Worm (Caenorhabditis elegans) whole organism, L4/young adult: ENCODE data around the gene tceb-3.

Experiments
- W03F9.2 ChIP-seq: fragments of 150-350 bp; optimal IDR thresholded peaks from 2 replicates; lab custom pipeline; 2014; ENCODE audit warnings: missing biosample characterization, missing genetic modification characterization
- dao-5 ChIP-seq: sonication (generic microtip); optimal IDR thresholded peaks from 2 replicates; lab custom pipeline; 2016; ENCODE audit warnings: missing genotype, missing genetic modification characterization, moderate library complexity, missing compliant biosample characterization

DNA sequence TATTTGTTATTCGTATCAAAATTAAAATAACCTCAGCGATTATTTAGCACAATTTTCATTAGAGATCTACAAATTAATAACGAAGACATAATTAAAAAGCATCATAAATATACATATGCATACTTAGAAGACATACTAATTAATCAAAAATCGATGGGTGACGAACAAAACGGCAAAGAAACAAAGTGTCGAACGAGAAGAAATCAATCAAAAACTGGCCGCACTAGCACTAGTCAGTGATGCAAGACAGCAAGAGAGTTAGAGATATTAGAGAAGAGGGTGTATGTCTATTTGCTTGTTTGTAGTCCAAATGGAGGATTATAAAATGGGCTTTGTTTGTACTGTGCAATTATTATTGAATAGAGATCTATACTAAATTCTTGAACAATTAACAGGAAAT, 369 bp downstream of the tceb-3 start:
- TF ChIP-seq W03F9.2 (no peak), dao-5 (tag; lab: Kevin White, UChicago) (no peak)
